Worm (Caenorhabditis elegans) whole organism, late embryonic: Measurements from ENCODE around the gene F13E9.9.

ENCODE experiments used
- F13H6.1 ChIP-seq: sonication (generic microtip); optimal IDR thresholded peaks from 2 replicates; lab custom pipeline; 2016; ENCODE audit warnings: missing genetic modification characterization, missing compliant biosample characterization
- ahr-1 ChIP-seq: sonication (generic microtip); optimal IDR thresholded peaks from 2 replicates; lab custom pipeline; 2016; ENCODE audit warnings: missing genetic modification characterization, missing compliant biosample characterization
- ama-1 ChIP-seq: fragments of 150-350 bp; optimal IDR thresholded peaks from 2 replicates; lab custom pipeline; 2014
- elt-2 ChIP-seq: sonication (generic microtip); optimal IDR thresholded peaks from 2 replicates; lab custom pipeline; 2016; ENCODE audit warnings: missing genetic modification reagents, missing genetic modification characterization, missing compliant biosample characterization
- fkh-10 ChIP-seq: fragments of 150-350 bp; optimal IDR thresholded peaks from 2 replicates; lab custom pipeline; 2014; ENCODE audit warnings: missing biosample characterization, missing genetic modification reagents, missing genetic modification characterization
- fkh-6 ChIP-seq: sonication (generic microtip); optimal IDR thresholded peaks from 2 replicates; lab custom pipeline; 2016; ENCODE audit warnings: missing genetic modification characterization, missing compliant biosample characterization
- hlh-13 ChIP-seq: fragments of 200-800 bp; sonication (Bioruptor generic); optimal IDR thresholded peaks from 2 replicates; lab custom pipeline; 2018; ENCODE audit warnings: mild to moderate bottlenecking, missing genetic modification characterization, missing compliant biosample characterization
- nhr-11 ChIP-seq: fragments of 150-350 bp; optimal IDR thresholded peaks from 2 replicates; lab custom pipeline; 2014; ENCODE audit warnings: missing biosample characterization, missing genetic modification characterization
- sdc-2 ChIP-seq: sonication (generic microtip); optimal IDR thresholded peaks from 2 replicates; lab custom pipeline; 2016; ENCODE audit warnings: missing genotype, missing genetic modification characterization, missing compliant biosample characterization
- syd-9 ChIP-seq: sonication (generic microtip); optimal IDR thresholded peaks from 2 replicates; lab custom pipeline; 2016; ENCODE audit warnings: mild to moderate bottlenecking, missing genetic modification characterization, moderate library complexity, missing compliant biosample characterization
- tbx-7 ChIP-seq: sonication (generic microtip); optimal IDR thresholded peaks from 2 replicates; lab custom pipeline; 2016; ENCODE audit warnings: missing genotype, missing genetic modification characterization, missing compliant biosample characterization
- unc-3 ChIP-seq, 2 experiments: fragments of 200-800 bp in 1 of 2; sonication (Bioruptor generic) in 1 of 2; sonication (generic microtip) in 1 of 2; conservative IDR thresholded peaks in 1 of 2; optimal IDR thresholded peaks in 1 of 2; 2 replicates each; pipeline versions ENCODE4 v1.3.6 to Lab custom; 2016 to 2022; ENCODE audit warnings: missing compliant biosample characterization in 2 of 2, missing genetic modification characterization in 2 of 2, missing genetic modification reagents in 1 of 2
- unc-42 ChIP-seq: sonication (generic microtip); optimal IDR thresholded peaks from 2 replicates; lab custom pipeline; 2016; ENCODE audit warnings: missing genotype, missing genetic modification characterization, missing compliant biosample characterization
- ztf-16 ChIP-seq: sonication (generic microtip); optimal IDR thresholded peaks from 2 replicates; lab custom pipeline; 2017; ENCODE audit warnings: missing genetic modification characterization, missing compliant biosample characterization

DNA sequence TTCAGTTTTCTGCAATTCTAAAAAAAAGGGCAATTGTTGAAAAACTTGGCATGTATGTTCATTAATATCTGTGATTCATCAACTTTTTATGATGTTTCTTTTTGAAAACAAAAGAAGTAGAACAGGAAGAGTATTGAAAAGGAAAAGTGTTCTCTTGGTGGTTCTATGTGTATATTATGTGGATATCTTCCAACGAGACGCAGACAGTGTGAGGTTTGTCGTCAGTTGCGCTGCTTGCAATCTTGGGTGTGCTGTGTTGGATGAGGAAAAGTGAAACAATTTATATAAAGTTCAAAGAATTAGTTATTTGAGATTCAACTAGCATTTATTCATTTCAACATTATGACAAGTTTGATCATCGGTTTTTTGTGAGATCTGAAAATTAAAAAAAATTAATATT, 46.6 kb downstream of the F13E9.9 start:
- TF ChIP-seq fkh-10 (GFP tag; lab: Kevin White, UChicago) (no peak), sdc-2 (no peak), syd-9 (tag; lab: Kevin White, UChicago) (no peak), unc-42 (tag; lab: Kevin White, UChicago) (no peak), elt-2 (no peak), tbx-7 (no peak), fkh-6 (tag; lab: Kevin White, UChicago) (no peak), F13H6.1 (tag; lab: Kevin White, UChicago) (no peak), unc-3 (GFP tag; conservative IDR thresholded peaks at IDR 0.05; lab: Robert Waterston, UW) (no peak), unc-3 (tag; optimal IDR thresholded peaks at IDR 0.05; lab: Kevin White, UChicago) (no peak), ama-1 (lab: Kevin White, UChicago) (no peak), ahr-1 (tag; lab: Kevin White, UChicago) (no peak), nhr-11 (tag; lab: Kevin White, UChicago) (no peak), hlh-13 (no peak), ztf-16 (tag; lab: Kevin White, UChicago) (no peak)
